Worm (Caenorhabditis elegans): ENCODE measurements around the gene rabx-5.

Gene rabx-5

DNA sequence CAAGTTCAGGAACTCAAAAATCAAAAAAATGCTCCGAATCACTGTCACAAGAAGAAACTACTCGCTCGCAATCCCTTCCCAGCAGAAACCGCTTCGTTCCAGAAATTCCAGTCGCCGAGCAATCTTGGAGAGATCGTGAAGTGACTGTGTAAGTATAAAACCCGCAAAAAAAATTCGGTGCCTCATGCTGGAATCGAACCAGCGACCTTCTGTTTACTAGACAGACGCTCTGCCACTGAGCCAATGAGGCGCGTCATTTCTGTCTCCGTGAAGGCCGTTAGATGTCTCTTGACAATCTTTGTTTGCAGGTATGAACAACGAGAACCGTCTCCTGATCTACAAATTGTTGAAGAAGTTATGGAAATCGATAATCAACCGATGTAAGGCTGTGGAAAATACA, 19.4 kb downstream of the rabx-5 start (continued):
- TF ChIP-seq C04F5.9 (tag; optimal IDR thresholded peaks at IDR 0.05) = no peak
- no peak for TF ChIP-seq egl-13 (tag; optimal IDR thresholded peaks at IDR 0.05)
- no peak for TF ChIP-seq Y116A8C.19 (tag; optimal IDR thresholded peaks at IDR 0.05; ENCODE audit: borderline replicate concordance)
- TF ChIP-seq ets-5 (GFP tag; IDR thresholded peaks at IDR 0.05) = no peak
- TF ChIP-seq rnt-1 (tag; optimal IDR thresholded peaks at IDR 0.05) = peak; percentile 51
- TF ChIP-seq xbp-1 (tag; optimal IDR thresholded peaks at IDR 0.05) = peak; percentile 21
- TF ChIP-seq swsn-7 (tag; optimal IDR thresholded peaks at IDR 0.05) = peak; percentile 31
- TF ChIP-seq zip-4 (GFP tag; optimal IDR thresholded peaks at IDR 0.05) = no peak
- TF ChIP-seq ceh-63 (GFP tag; optimal IDR thresholded peaks at IDR 0.05) = no peak
- no peak for TF ChIP-seq fkh-4 (tag; optimal IDR thresholded peaks at IDR 0.05; ENCODE audit: borderline replicate concordance)
- TF ChIP-seq elt-2 (tag; optimal IDR thresholded peaks at IDR 0.05) = no peak
- no peak for TF ChIP-seq aha-1 (tag; optimal IDR thresholded peaks at IDR 0.05)
- peak; percentile 23 for TF ChIP-seq unc-130 (tag; optimal IDR thresholded peaks at IDR 0.05)
- TF ChIP-seq irx-1 (tag; optimal IDR thresholded peaks at IDR 0.05) = peak; percentile 35
- TF ChIP-seq unc-62 (GFP tag; optimal IDR thresholded peaks at IDR 0.05) = no peak
- TF ChIP-seq nhr-71 (tag; optimal IDR thresholded peaks at IDR 0.05) = peak; percentile 48
- TF ChIP-seq ces-1 (GFP tag; optimal IDR thresholded peaks at IDR 0.05) = no peak
- peak; percentile 26 for TF ChIP-seq mep-1 (tag; optimal IDR thresholded peaks at IDR 0.05)
- no peak for TF ChIP-seq hlh-17 (GFP tag; optimal IDR thresholded peaks at IDR 0.05; ENCODE audit: borderline replicate concordance)
- no peak for TF ChIP-seq hpl-2 (GFP tag; optimal IDR thresholded peaks at IDR 0.05)
- no peak for TF ChIP-seq grh-1 (GFP tag; IDR thresholded peaks at IDR 0.05)
- TF ChIP-seq ztf-11 (tag; optimal IDR thresholded peaks at IDR 0.05) = no peak
- TF ChIP-seq nhr-85 (tag) = peak; percentile 79
- TF ChIP-seq nhr-47 (tag; optimal IDR thresholded peaks at IDR 0.05) = peak; percentile 50
- no peak for TF ChIP-seq ama-1 (optimal IDR thresholded peaks at IDR 0.05)
- TF ChIP-seq tlp-1 (tag; optimal IDR thresholded peaks at IDR 0.05) = no peak
- TF ChIP-seq tbx-2 (tag; optimal IDR thresholded peaks at IDR 0.05) = peak; percentile 6
- no peak for TF ChIP-seq aly-2 (tag; optimal IDR thresholded peaks at IDR 0.05)
- no peak for TF ChIP-seq ceh-82 (tag; optimal IDR thresholded peaks at IDR 0.05)
- peak in 1 of 2 experiments; percentile 36 for TF ChIP-seq mdl-1 (tag; optimal IDR thresholded peaks at IDR 0.05)
- TF ChIP-seq unc-98 (GFP tag; IDR thresholded peaks at IDR 0.05) = no peak
- no peak for TF ChIP-seq nhr-28 (tag; optimal IDR thresholded peaks at IDR 0.05)
- no peak for TF ChIP-seq C34B4.2 (tag; optimal IDR thresholded peaks at IDR 0.05)
- TF ChIP-seq zag-1 (tag; optimal IDR thresholded peaks at IDR 0.05) = no peak
- TF ChIP-seq efl-1 (optimal IDR thresholded peaks at IDR 0.05) = peak; percentile 1 to 39
- TF ChIP-seq efl-1 (GFP tag; optimal IDR thresholded peaks at IDR 0.05 in 1 of 2) = peak; percentile 32 to 95
- TF ChIP-seq snpc-4 (tag; optimal IDR thresholded peaks at IDR 0.05) = no peak
- no peak for TF ChIP-seq lin-39 (tag; optimal IDR thresholded peaks at IDR 0.05)
- no peak for TF ChIP-seq pax-3 (tag; optimal IDR thresholded peaks at IDR 0.05)
- TF ChIP-seq snu-23 (GFP tag; optimal IDR thresholded peaks at IDR 0.05) = peak; percentile 65
- TF ChIP-seq nhr-11 (tag; optimal IDR thresholded peaks at IDR 0.05) = no peak
- TF ChIP-seq ceh-90 (tag; optimal IDR thresholded peaks at IDR 0.05) = no peak
- TF ChIP-seq nhr-77 (tag; optimal IDR thresholded peaks at IDR 0.05) = no peak
- TF ChIP-seq sup-37 (GFP tag; optimal IDR thresholded peaks at IDR 0.05) = no peak
- no peak for TF ChIP-seq efl-3 (GFP tag; optimal IDR thresholded peaks at IDR 0.05)
- no peak for TF ChIP-seq pag-3 (tag; optimal IDR thresholded peaks at IDR 0.05; ENCODE audit: borderline replicate concordance, insufficient read depth)
- peak; percentile 15 for TF ChIP-seq dsc-1 (tag; optimal IDR thresholded peaks at IDR 0.05)
- TF ChIP-seq dpl-1 (GFP tag; optimal IDR thresholded peaks at IDR 0.05) = peak; percentile 26 to 42 (median 35)
- TF ChIP-seq alr-1 (tag; optimal IDR thresholded peaks at IDR 0.05; ENCODE audit: borderline replicate concordance) = no peak
- TF ChIP-seq nhr-84 (tag; optimal IDR thresholded peaks at IDR 0.05) = no peak
- TF ChIP-seq skn-1 (tag; optimal IDR thresholded peaks at IDR 0.05) = no peak
- no peak for TF ChIP-seq lin-13 (GFP tag; optimal IDR thresholded peaks at IDR 0.05)
- peak; percentile 49 for TF ChIP-seq nhr-90 (tag; optimal IDR thresholded peaks at IDR 0.05; ENCODE audit: poor library complexity)
- no peak for TF ChIP-seq nhr-237 (tag; optimal IDR thresholded peaks at IDR 0.05)
